Worm (Caenorhabditis elegans): Measurements from ENCODE around the gene srw-42.
"Not testable (repeated sequence)": the region's sequence is repeated elsewhere in the genome, so short reads cannot be mapped to it uniquely, and the experiment has no call there.

- not testable (repeated sequence) for TF ChIP-seq unc-130 (GFP tag; optimal IDR thresholded peaks at IDR 0.05); attf-3 (GFP tag; conservative IDR thresholded peaks at IDR 0.05)
Measured at ce11 chrV:16649200-16649599, 44.4 kb downstream of the srw-42 start, which contains the start of gene W06G6.11.

Measured in whole organism, young adult.